Fruit fly (Drosophila melanogaster) whole organism, embryonic: ENCODE measurements around the gene CG4537.

Experiments used
- Abd-B ChIP-seq: fragments of 200-800 bp; sonication (Bioruptor generic); optimal IDR thresholded peaks from 2 replicates; lab custom pipeline; 2018; ENCODE audit warnings: missing biosample characterization, mild to moderate bottlenecking, missing genetic modification characterization, moderate library complexity
- Asciz ChIP-seq: fragments of 200-800 bp; sonication (Bioruptor generic); optimal IDR thresholded peaks from 2 replicates; lab custom pipeline; 2017; ENCODE audit warnings: missing biosample characterization, mild to moderate bottlenecking, missing genetic modification characterization, missing genetic modification reagents
- Atf-2 ChIP-seq: fragments of 200-800 bp; sonication (Bioruptor generic); optimal IDR thresholded peaks from 2 replicates; lab custom pipeline; 2016; ENCODE audit warnings: missing biosample characterization, missing genetic modification characterization
- Bdp1 ChIP-seq: fragments of 200-800 bp; sonication (Bioruptor generic); optimal IDR thresholded peaks from 3 replicates; lab custom pipeline; 2016; ENCODE audit warnings: missing biosample characterization, missing genetic modification characterization
- CG11504 ChIP-seq: fragments of 200-800 bp; sonication (Bioruptor generic); optimal IDR thresholded peaks from 3 replicates; lab custom pipeline; 2019; ENCODE audit warnings: missing biosample characterization, mild to moderate bottlenecking, missing genetic modification characterization, moderate library complexity
- CG12071 ChIP-seq: fragments of 200-800 bp; sonication (Bioruptor generic); optimal IDR thresholded peaks from 3 replicates; lab custom pipeline; 2018; ENCODE audit warnings: missing biosample characterization, mild to moderate bottlenecking, missing genetic modification characterization
- CG14050 ChIP-seq: fragments of 200-800 bp; sonication (Bioruptor generic); IDR thresholded peaks from 3 replicates; pipeline ENCODE4 v1.3.6; 2022; ENCODE audit warnings: missing biosample characterization, missing genetic modification characterization
- CG15601 ChIP-seq: fragments of 200-800 bp; sonication (Bioruptor generic); optimal IDR thresholded peaks from 3 replicates; lab custom pipeline; 2019; ENCODE audit warnings: missing biosample characterization, mild to moderate bottlenecking, missing genetic modification characterization, moderate library complexity
- CG16813 ChIP-seq: fragments of 200-800 bp; sonication (Bioruptor generic); IDR thresholded peaks from 3 replicates; pipeline ENCODE4 v1.3.6; 2022; ENCODE audit warnings: missing biosample characterization, missing genetic modification characterization; ENCODE audit not compliant: partially characterized antibody
- CG17359 ChIP-seq: fragments of 200-800 bp; sonication (Bioruptor generic); optimal IDR thresholded peaks from 3 replicates; lab custom pipeline; 2018; ENCODE audit warnings: missing biosample characterization, mild to moderate bottlenecking, missing genetic modification characterization, moderate library complexity
- CG2116 ChIP-seq: fragments of 200-800 bp; sonication (Bioruptor generic); optimal IDR thresholded peaks from 3 replicates; lab custom pipeline; 2018; ENCODE audit warnings: missing biosample characterization, mild to moderate bottlenecking, missing genetic modification characterization
- CG30020 ChIP-seq: fragments of 200-800 bp; optimal IDR thresholded peaks from 2 replicates; lab custom pipeline; 2019; ENCODE audit warnings: missing biosample characterization, mild to moderate bottlenecking, missing genetic modification characterization, moderate library complexity
- CG31441 ChIP-seq: fragments of 200-800 bp; sonication (Bioruptor generic); IDR thresholded peaks from 2 replicates; pipeline ENCODE4 v1.3.6; 2022; ENCODE audit warnings: missing biosample characterization, missing genetic modification characterization
- CG32772 ChIP-seq: fragments of 200-800 bp; sonication (Bioruptor generic); IDR thresholded peaks from 2 replicates; pipeline ENCODE4 v1.3.6; 2022; ENCODE audit warnings: missing biosample characterization, missing genetic modification characterization
- CG7556 ChIP-seq: fragments of 200-800 bp; sonication (Bioruptor generic); optimal IDR thresholded peaks from 2 replicates; lab custom pipeline; 2017; ENCODE audit warnings: missing biosample characterization, mild to moderate bottlenecking, missing genetic modification characterization
- CG7839 ChIP-seq: fragments of 200-800 bp; sonication (Bioruptor generic); optimal IDR thresholded peaks from 3 replicates; lab custom pipeline; 2018; ENCODE audit warnings: missing biosample characterization, mild to moderate bottlenecking, missing genetic modification characterization, moderate library complexity
- CG7987 ChIP-seq: fragments of 200-800 bp; sonication (Bioruptor generic); optimal IDR thresholded peaks from 2 replicates; lab custom pipeline; 2018; ENCODE audit warnings: missing biosample characterization, mild to moderate bottlenecking, missing genetic modification characterization, moderate library complexity
- CG8281 ChIP-seq: fragments of 200-800 bp; sonication (Bioruptor generic); optimal IDR thresholded peaks from 2 replicates; lab custom pipeline; 2018; ENCODE audit warnings: missing biosample characterization, mild to moderate bottlenecking, missing genetic modification characterization, moderate library complexity
- CG9215 ChIP-seq: fragments of 200-800 bp; sonication (Bioruptor generic); IDR thresholded peaks from 2 replicates; pipeline ENCODE4 v1.3.6; 2022; ENCODE audit warnings: missing biosample characterization, missing genetic modification characterization
- D ChIP-seq, 2 experiments: fragments of 200-800 bp in 1 of 2; fragments of >200 bp in 1 of 2; sonication (Bioruptor generic) in 1 of 2; optimal IDR thresholded peaks; 2 replicates in 1 of 2; 3 replicates in 1 of 2; lab custom pipeline; 2017; ENCODE audit warnings: mild to moderate bottlenecking in 1 of 2, missing biosample characterization in 1 of 2, missing genetic modification characterization in 1 of 2, missing genetic modification reagents in 1 of 2
- Dad ChIP-seq: fragments of 200-800 bp; sonication (Bioruptor generic); optimal IDR thresholded peaks from 3 replicates; lab custom pipeline; 2016; ENCODE audit warnings: missing biosample characterization, missing genetic modification characterization
- Doc3 ChIP-seq: fragments of 200-800 bp; sonication (Bioruptor generic); IDR thresholded peaks from 3 replicates; pipeline ENCODE4 v1.3.6; 2022; ENCODE audit warnings: missing biosample characterization, missing genetic modification characterization; ENCODE audit not compliant: partially characterized antibody
- Ets65A ChIP-seq: fragments of 200-800 bp; sonication (Bioruptor generic); peaks from one replicate; lab custom pipeline; 2016; ENCODE audit warnings: missing biosample characterization, missing genetic modification characterization
- Ets97D ChIP-seq: fragments of 200-800 bp; sonication (Bioruptor generic); optimal IDR thresholded peaks from 3 replicates; lab custom pipeline; 2016; ENCODE audit warnings: missing biosample characterization, missing genetic modification characterization
- Hmr ChIP-seq: fragments of 200-800 bp; sonication (Bioruptor generic); optimal IDR thresholded peaks from 3 replicates; lab custom pipeline; 2017; ENCODE audit warnings: mild to moderate bottlenecking, missing biosample characterization, missing genetic modification reagents, missing genetic modification characterization
- Hr78 ChIP-seq, 2 experiments: fragments of 200-800 bp in 1 of 2; fragments of >200 bp in 1 of 2; sonication (Bioruptor generic) in 1 of 2; optimal IDR thresholded peaks; 2 replicates each; lab custom pipeline; 2017 to 2019; ENCODE audit warnings: missing biosample characterization in 2 of 2, missing genetic modification characterization in 2 of 2, mild to moderate bottlenecking in 1 of 2, moderate library complexity in 1 of 2
- Meics ChIP-seq: fragments of 200-800 bp; sonication (Bioruptor generic); optimal IDR thresholded peaks from 2 replicates; lab custom pipeline; 2017; ENCODE audit warnings: missing biosample characterization, mild to moderate bottlenecking, missing genetic modification characterization
- Oli ChIP-seq: fragments of 200-800 bp; sonication (Bioruptor generic); optimal IDR thresholded peaks from 2 replicates; lab custom pipeline; 2018; ENCODE audit warnings: missing biosample characterization, mild to moderate bottlenecking, missing genetic modification characterization, moderate library complexity
- Rx ChIP-seq: fragments of 200-800 bp; sonication (Bioruptor generic); IDR thresholded peaks from 2 replicates; pipeline ENCODE4 v1.3.6; 2022; ENCODE audit warnings: missing biosample characterization, missing genetic modification characterization
- Sox100B ChIP-seq: fragments of 200-800 bp; sonication (Bioruptor generic); optimal IDR thresholded peaks from 3 replicates; lab custom pipeline; 2018; ENCODE audit warnings: missing biosample characterization, mild to moderate bottlenecking, missing genetic modification characterization
- Xbp1 ChIP-seq: fragments of 200-800 bp; sonication (Bioruptor generic); optimal IDR thresholded peaks from 3 replicates; lab custom pipeline; 2016; ENCODE audit warnings: missing biosample characterization, mild to moderate bottlenecking, missing genetic modification characterization
- bsh ChIP-seq, 2 experiments: fragments of 200-800 bp; sonication (Bioruptor generic); optimal IDR thresholded peaks; 2 replicates each; lab custom pipeline; 2017 to 2018; ENCODE audit warnings: mild to moderate bottlenecking in 2 of 2, missing biosample characterization in 2 of 2, missing genetic modification characterization in 2 of 2, moderate library complexity in 1 of 2
- chinmo ChIP-seq: fragments of 200-800 bp; sonication (Bioruptor generic); IDR thresholded peaks from 4 replicates; pipeline ENCODE4 v1.3.6; 2022; ENCODE audit warnings: missing biosample characterization, missing genetic modification characterization; ENCODE audit not compliant: partially characterized antibody
- ci ChIP-seq: fragments of 200-800 bp; sonication (Bioruptor generic); IDR thresholded peaks from 3 replicates; pipeline ENCODE4 v1.3.6; 2022; ENCODE audit warnings: missing biosample characterization, missing genetic modification characterization
- crol ChIP-seq: fragments of 200-800 bp; sonication (Bioruptor generic); IDR thresholded peaks from 2 replicates; pipeline ENCODE4 v1.3.6; 2022; ENCODE audit warnings: missing biosample characterization, missing genetic modification characterization
- ftz-f1 ChIP-seq: fragments of 200-800 bp; sonication (Bioruptor generic); optimal IDR thresholded peaks from 2 replicates; lab custom pipeline; 2016; ENCODE audit warnings: missing biosample characterization, missing genetic modification characterization
- hbn ChIP-seq: fragments of 200-800 bp; sonication (Bioruptor generic); IDR thresholded peaks from 2 replicates; pipeline ENCODE4 v1.3.6; 2022; ENCODE audit warnings: missing biosample characterization, missing genetic modification characterization; ENCODE audit not compliant: partially characterized antibody
- jumu ChIP-seq: fragments of 200-800 bp; sonication (Bioruptor generic); optimal IDR thresholded peaks from 3 replicates; lab custom pipeline; 2016; ENCODE audit warnings: missing biosample characterization, missing genetic modification characterization
- luna ChIP-seq: fragments of 200-800 bp; sonication (Bioruptor generic); optimal IDR thresholded peaks from 2 replicates; lab custom pipeline; 2016; ENCODE audit warnings: missing biosample characterization, missing genetic modification characterization
- maf-S ChIP-seq: fragments of 200-800 bp; sonication (Bioruptor generic); optimal IDR thresholded peaks from 2 replicates; lab custom pipeline; 2016; ENCODE audit warnings: missing biosample characterization, missing genetic modification characterization
- peb ChIP-seq: fragments of 200-800 bp; sonication (Bioruptor generic); IDR thresholded peaks from 2 replicates; pipeline ENCODE4 v1.3.6; 2022; ENCODE audit warnings: missing biosample characterization, missing genetic modification characterization
- row ChIP-seq: fragments of 200-800 bp; sonication (Bioruptor generic); IDR thresholded peaks from 3 replicates; pipeline ENCODE4 v1.3.6; 2022; ENCODE audit warnings: missing biosample characterization, missing genetic modification characterization
- sima ChIP-seq: fragments of 200-800 bp; sonication (Bioruptor generic); optimal IDR thresholded peaks from 2 replicates; lab custom pipeline; 2016; ENCODE audit warnings: missing biosample characterization, missing genetic modification characterization
- sr ChIP-seq: fragments of 200-800 bp; sonication (Bioruptor generic); IDR thresholded peaks from 3 replicates; pipeline ENCODE4 v1.3.6; 2022; ENCODE audit warnings: missing biosample characterization, missing genetic modification characterization
- usp ChIP-seq: fragments of >200 bp; optimal IDR thresholded peaks from 2 replicates; lab custom pipeline; 2017; ENCODE audit warnings: missing biosample characterization, missing genetic modification characterization
- zfh1 ChIP-seq: fragments of 200-800 bp; sonication (Bioruptor generic); IDR thresholded peaks from 3 replicates; pipeline ENCODE4 v1.3.6; 2022; ENCODE audit warnings: missing biosample characterization, missing genetic modification characterization

Gene CG4537

dm6 chr2L:9918020-9918959, 27.6 kb downstream of the CG4537 start, which contains the start of the genes CG5885 and CG4598 (continued):
- TF ChIP-seq sr (GFP tag; lab: Robert Waterston, UW) = no peak; the same call in 2 of the 3 replicates
- peak; percentile 85 for TF ChIP-seq ci (GFP tag; lab: Robert Waterston, UW)
- TF ChIP-seq row (GFP tag; lab: Robert Waterston, UW) = peak; percentile 81
- TF ChIP-seq Doc3 (GFP tag; lab: Robert Waterston, UW) = peak; percentile 59; the same call in 2 of the 3 replicates
- TF ChIP-seq chinmo (GFP tag; lab: Robert Waterston, UW) = peak; percentile 83; the same call in 2 of the 4 replicates
- no peak for TF ChIP-seq usp
- peak; percentile 84 for TF ChIP-seq CG11504
- peak in 1 of 2 experiments; percentile 37 for TF ChIP-seq Hr78 (GFP tag; optimal IDR thresholded peaks at IDR 0.05; lab: Kevin White, UChicago)
- peak; percentile 22 for TF ChIP-seq Bdp1 (GFP tag; lab: Kevin White, UChicago)
- no peak; the same call in 1 of the 3 replicates for TF ChIP-seq CG14050
- no peak for TF ChIP-seq Atf-2 (GFP tag; lab: Kevin White, UChicago)
- TF ChIP-seq CG7556 (GFP tag; lab: Kevin White, UChicago) = peak; percentile 71
- peak; percentile 68 for TF ChIP-seq hbn
- peak; percentile 76 for TF ChIP-seq CG7839 (tag; lab: Kevin White, UChicago)
- TF ChIP-seq crol (GFP tag; lab: Robert Waterston, UW) = no peak
- TF ChIP-seq CG9215 = 0 out of 2 replicates have a peak, but pooled peaks have one; percentile 13
- TF ChIP-seq maf-S (GFP tag; lab: Kevin White, UChicago) = peak; percentile 40
- peak; percentile 87 for TF ChIP-seq Ets97D (GFP tag; lab: Kevin White, UChicago)
- peak; percentile 64 for TF ChIP-seq CG31441 (GFP tag; lab: Robert Waterston, UW)
- peak; percentile 65 for TF ChIP-seq Sox100B (GFP tag; lab: Kevin White, UChicago)
- TF ChIP-seq Abd-B = peak; percentile 44
- TF ChIP-seq bsh (GFP tag; optimal IDR thresholded peaks at IDR 0.05; lab: Kevin White, UChicago) = peak; percentile 66 to 74
- peak; percentile 30 for TF ChIP-seq jumu
- no peak for TF ChIP-seq peb (GFP tag; lab: Robert Waterston, UW)
- peak; percentile 49 for TF ChIP-seq CG17359 (tag; lab: Kevin White, UChicago)
- no peak for TF ChIP-seq D (optimal IDR thresholded peaks at IDR 0.05; lab: Kevin White, UChicago)
- TF ChIP-seq D (GFP tag; optimal IDR thresholded peaks at IDR 0.05; lab: Kevin White, UChicago) = peak; percentile 34
- TF ChIP-seq Dad (GFP tag; lab: Kevin White, UChicago) = no peak
- TF ChIP-seq CG32772 (GFP tag; lab: Robert Waterston, UW) = peak; percentile 28; the same call in 1 of the 2 replicates
- TF ChIP-seq luna (GFP tag; lab: Kevin White, UChicago) = no peak
- peak; percentile 35; the same call in 1 of the 2 replicates for TF ChIP-seq Rx
- peak; percentile 31 for TF ChIP-seq Asciz (GFP tag; lab: Kevin White, UChicago)
- TF ChIP-seq CG2116 (GFP tag; lab: Kevin White, UChicago) = peak; percentile 90
- no peak for TF ChIP-seq sima
- TF ChIP-seq zfh1 (GFP tag; lab: Robert Waterston, UW) = peak; percentile 69
- peak; percentile 83 for TF ChIP-seq CG16813
- peak; percentile 75 for TF ChIP-seq Hmr
- TF ChIP-seq Xbp1 (GFP tag; lab: Kevin White, UChicago) = peak; percentile 81
- TF ChIP-seq CG30020 (tag; lab: Kevin White, UChicago) = peak; percentile 54
- peak; percentile 87 for TF ChIP-seq Ets65A (GFP tag; lab: Kevin White, UChicago)
- TF ChIP-seq Oli (tag; lab: Kevin White, UChicago) = peak; percentile 62
- TF ChIP-seq CG12071 (GFP tag; lab: Kevin White, UChicago) = no peak
- no peak for TF ChIP-seq CG7987 (GFP tag; lab: Kevin White, UChicago)
- TF ChIP-seq CG8281 = no peak
- TF ChIP-seq Meics (GFP tag; lab: Kevin White, UChicago) = peak; percentile 56
- peak; percentile 62 for TF ChIP-seq CG15601
- TF ChIP-seq ftz-f1 = no peak
